Fruit fly (Drosophila melanogaster) whole organism, wandering third instar larva: ENCODE measurements around the gene Eig71Ed.

Experiments used
- Hnf4 ChIP-seq: fragments of 200-800 bp; sonication (Bioruptor generic); optimal IDR thresholded peaks from 2 replicates; lab custom pipeline; 2016; ENCODE audit warnings: missing biosample characterization, mild to moderate bottlenecking, missing genetic modification characterization
- dsf ChIP-seq: sonication (Bioruptor generic); optimal IDR thresholded peaks from 2 replicates; lab custom pipeline; 2016; ENCODE audit warnings: missing biosample characterization, missing genetic modification characterization, borderline replicate concordance
- lola ChIP-seq: fragments of >200 bp; optimal IDR thresholded peaks from 2 replicates; lab custom pipeline; 2017; ENCODE audit warnings: missing biosample characterization, missing genetic modification characterization
- rgr ChIP-seq: fragments of 200-800 bp; sonication (Bioruptor generic); optimal IDR thresholded peaks from 3 replicates; lab custom pipeline; 2016; ENCODE audit warnings: missing biosample characterization, mild to moderate bottlenecking, missing genetic modification characterization
- usp ChIP-seq: fragments of >200 bp; optimal IDR thresholded peaks from 2 replicates; lab custom pipeline; 2017; ENCODE audit warnings: missing biosample characterization, missing genetic modification characterization

DNA sequence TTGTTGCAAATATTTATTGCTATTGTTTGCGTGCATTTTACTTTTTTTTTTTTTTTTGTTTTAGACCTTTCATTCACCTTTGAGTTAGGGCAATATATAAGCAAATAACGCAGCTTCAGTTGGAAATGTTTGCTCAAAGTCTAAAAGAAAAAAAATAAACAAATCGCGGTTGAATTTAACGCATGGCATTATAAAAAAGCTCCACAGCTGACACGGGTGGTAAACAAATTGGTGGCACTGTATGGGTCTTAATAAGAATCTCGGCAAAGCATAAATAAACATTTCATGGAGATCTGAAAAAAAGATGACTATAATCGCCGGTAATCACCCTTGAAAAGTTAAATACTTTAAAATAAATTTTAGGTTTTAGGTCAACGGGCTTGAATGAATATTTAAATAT, 42.1 kb downstream of the Eig71Ed start:
- TF ChIP-seq lola (no peak), dsf (GFP tag; lab: Kevin White, UChicago) (no peak), Hnf4 (GFP tag; lab: Kevin White, UChicago) (no peak), rgr (GFP tag; lab: Kevin White, UChicago) (no peak), usp (GFP tag; lab: Kevin White, UChicago) (no peak)
